Worm (Caenorhabditis elegans): ENCODE results near the gene R13A5.7.

R13A5.7 gene

ce11 chrIII:7536559-7536958 is 33.4 kb downstream of the R13A5.7 start, which contains the start of gene lin-39:
lin-39 (minus strand) TSS chrIII:7536632.
- no peak for TF ChIP-seq hmbx-1 (tag; optimal IDR thresholded peaks at IDR 0.05)
- no peak for TF ChIP-seq tra-4 (tag; optimal IDR thresholded peaks at IDR 0.05)
- TF ChIP-seq flt-1 (GFP tag; IDR thresholded peaks at IDR 0.05) = no peak
- no peak for TF ChIP-seq F13C5.2 (tag; optimal IDR thresholded peaks at IDR 0.05)
- no peak for TF ChIP-seq ceh-36 (tag; optimal IDR thresholded peaks at IDR 0.05)
- TF ChIP-seq tbx-37 (GFP tag; conservative IDR thresholded peaks at IDR 0.05) = no peak
- no peak for TF ChIP-seq scrt-1 (GFP tag; IDR thresholded peaks at IDR 0.05)
- TF ChIP-seq B0310.2 (tag; optimal IDR thresholded peaks at IDR 0.05) = no peak
- no peak for TF ChIP-seq hmg-4 (GFP tag; optimal IDR thresholded peaks at IDR 0.05)
- TF ChIP-seq hnd-1 (tag; optimal IDR thresholded peaks at IDR 0.05) = no peak
- no peak for TF ChIP-seq ama-1 (optimal IDR thresholded peaks at IDR 0.05)
- TF ChIP-seq ets-7 (tag; optimal IDR thresholded peaks at IDR 0.05) = no peak
- no peak for TF ChIP-seq aly-1 (tag; optimal IDR thresholded peaks at IDR 0.05)
- no peak for TF ChIP-seq tbx-11 (GFP tag; IDR thresholded peaks at IDR 0.05)
- TF ChIP-seq pes-1 (GFP tag; IDR thresholded peaks at IDR 0.05) = no peak
- TF ChIP-seq sea-1 (GFP tag; conservative IDR thresholded peaks at IDR 0.05) = no peak
- no peak for TF ChIP-seq ceh-13 (GFP tag; optimal IDR thresholded peaks at IDR 0.05)

ce11 chrIII:7535347-7535746 is 34.6 kb downstream of the R13A5.7 start:
- TF ChIP-seq ama-1 (optimal IDR thresholded peaks at IDR 0.05) (no peak), aly-1 (tag; optimal IDR thresholded peaks at IDR 0.05) (no peak), scrt-1 (GFP tag; IDR thresholded peaks at IDR 0.05) (no peak), tbx-11 (GFP tag; IDR thresholded peaks at IDR 0.05) (no peak), tbx-37 (GFP tag; conservative IDR thresholded peaks at IDR 0.05) (no peak), flt-1 (GFP tag; IDR thresholded peaks at IDR 0.05) (no peak), ceh-13 (GFP tag; optimal IDR thresholded peaks at IDR 0.05) (no peak), F13C5.2 (tag; optimal IDR thresholded peaks at IDR 0.05) (no peak), hmg-4 (GFP tag; optimal IDR thresholded peaks at IDR 0.05) (no peak), ceh-36 (tag; optimal IDR thresholded peaks at IDR 0.05) (no peak), B0310.2 (tag; optimal IDR thresholded peaks at IDR 0.05) (no peak), sea-1 (GFP tag; conservative IDR thresholded peaks at IDR 0.05) (no peak)

DNA sequence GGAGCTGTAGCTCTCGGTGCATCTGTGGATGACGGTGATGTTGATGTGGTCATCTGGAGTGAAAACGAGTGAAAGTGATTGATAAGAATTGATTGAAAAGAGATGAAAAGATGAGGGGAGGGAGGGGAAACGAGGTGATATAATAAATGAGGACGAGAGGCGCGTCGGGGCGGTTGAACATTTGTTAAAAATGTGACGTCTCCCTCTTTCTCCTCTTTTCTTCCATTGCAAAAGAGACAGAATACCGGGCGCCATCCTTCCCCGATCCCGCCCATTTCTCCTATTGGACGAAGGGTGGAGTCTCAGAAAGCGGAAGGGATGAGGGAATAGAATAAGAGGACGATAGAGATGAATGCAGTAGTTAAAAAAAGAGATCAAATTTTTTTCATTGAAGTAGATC is 35.3 kb downstream of the R13A5.7 start:
- TF ChIP-seq hmbx-1 (tag; optimal IDR thresholded peaks at IDR 0.05) (no peak), tra-4 (tag; optimal IDR thresholded peaks at IDR 0.05) (no peak), hmg-4 (GFP tag; optimal IDR thresholded peaks at IDR 0.05) (no peak), ceh-36 (tag; optimal IDR thresholded peaks at IDR 0.05) (no peak), flt-1 (GFP tag; IDR thresholded peaks at IDR 0.05) (no peak), B0310.2 (tag; optimal IDR thresholded peaks at IDR 0.05) (no peak), sea-1 (GFP tag; conservative IDR thresholded peaks at IDR 0.05) (no peak), ets-7 (tag; optimal IDR thresholded peaks at IDR 0.05) (no peak), pes-1 (GFP tag; IDR thresholded peaks at IDR 0.05) (no peak)

DNA sequence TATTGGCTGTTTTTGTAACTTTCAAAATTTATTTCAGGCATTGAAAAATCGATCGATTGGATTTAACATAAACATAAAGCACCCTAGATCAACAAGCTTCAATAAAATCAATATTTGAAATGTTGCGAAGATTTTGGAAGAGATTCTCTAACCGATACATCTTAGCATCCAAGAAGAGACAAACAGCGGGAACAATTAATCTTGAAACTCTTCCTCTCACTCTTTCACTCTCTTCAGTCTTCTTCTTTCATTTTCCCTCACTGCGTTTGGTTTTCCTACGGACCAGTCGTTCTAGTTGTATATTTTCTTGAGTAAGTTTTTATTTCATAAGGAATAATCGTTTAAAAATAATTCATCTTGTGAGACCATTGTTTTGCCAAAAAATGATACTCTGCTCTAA is 36.9 kb downstream of the R13A5.7 start:
- TF ChIP-seq ceh-36 (tag; optimal IDR thresholded peaks at IDR 0.05) (no peak), pes-1 (GFP tag; IDR thresholded peaks at IDR 0.05) (no peak), flt-1 (GFP tag; IDR thresholded peaks at IDR 0.05) (no peak), aly-1 (tag; optimal IDR thresholded peaks at IDR 0.05) (no peak), F13C5.2 (tag; optimal IDR thresholded peaks at IDR 0.05) (no peak), hnd-1 (tag; optimal IDR thresholded peaks at IDR 0.05) (no peak), ets-7 (tag; optimal IDR thresholded peaks at IDR 0.05) (no peak)

ce11 chrIII:7531385-7531784 is 38.5 kb downstream of the R13A5.7 start:
- TF ChIP-seq ceh-13 (GFP tag; optimal IDR thresholded peaks at IDR 0.05) = no peak
- no peak for TF ChIP-seq tbx-11 (GFP tag; IDR thresholded peaks at IDR 0.05)

ce11 chrIII:7530830-7531229 is 39.1 kb downstream of the R13A5.7 start:
- TF ChIP-seq F13C5.2 (tag; optimal IDR thresholded peaks at IDR 0.05) (no peak), flt-1 (GFP tag; IDR thresholded peaks at IDR 0.05) (no peak), tra-4 (tag; optimal IDR thresholded peaks at IDR 0.05) (no peak)

DNA sequence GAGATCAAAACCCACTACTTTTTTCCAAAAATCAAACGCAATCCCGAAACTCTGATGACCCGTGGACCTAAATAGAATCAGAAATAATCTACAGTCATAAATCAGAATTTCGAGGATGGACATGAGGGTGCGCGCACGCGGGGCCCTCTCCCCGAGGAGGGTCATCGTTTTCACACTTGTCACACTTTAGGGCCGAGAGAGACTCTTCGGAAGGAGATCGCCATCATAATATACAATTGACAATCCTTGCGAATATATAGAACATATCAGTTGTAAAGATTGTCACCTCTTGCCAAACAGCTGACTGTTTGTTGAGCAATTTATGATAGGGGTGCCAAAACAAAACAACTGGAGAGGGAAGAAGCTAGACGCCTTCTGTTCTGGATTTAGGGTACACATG is 39.8 kb downstream of the R13A5.7 start:
- no peak for TF ChIP-seq tra-4 (tag; optimal IDR thresholded peaks at IDR 0.05)
- TF ChIP-seq hnd-1 (tag; optimal IDR thresholded peaks at IDR 0.05) = no peak
- no peak for TF ChIP-seq aly-1 (tag; optimal IDR thresholded peaks at IDR 0.05)
- no peak for TF ChIP-seq F13C5.2 (tag; optimal IDR thresholded peaks at IDR 0.05)
- no peak for TF ChIP-seq ets-7 (tag; optimal IDR thresholded peaks at IDR 0.05)
- no peak for TF ChIP-seq ceh-36 (tag; optimal IDR thresholded peaks at IDR 0.05)
- no peak for TF ChIP-seq hmbx-1 (tag; optimal IDR thresholded peaks at IDR 0.05)

DNA sequence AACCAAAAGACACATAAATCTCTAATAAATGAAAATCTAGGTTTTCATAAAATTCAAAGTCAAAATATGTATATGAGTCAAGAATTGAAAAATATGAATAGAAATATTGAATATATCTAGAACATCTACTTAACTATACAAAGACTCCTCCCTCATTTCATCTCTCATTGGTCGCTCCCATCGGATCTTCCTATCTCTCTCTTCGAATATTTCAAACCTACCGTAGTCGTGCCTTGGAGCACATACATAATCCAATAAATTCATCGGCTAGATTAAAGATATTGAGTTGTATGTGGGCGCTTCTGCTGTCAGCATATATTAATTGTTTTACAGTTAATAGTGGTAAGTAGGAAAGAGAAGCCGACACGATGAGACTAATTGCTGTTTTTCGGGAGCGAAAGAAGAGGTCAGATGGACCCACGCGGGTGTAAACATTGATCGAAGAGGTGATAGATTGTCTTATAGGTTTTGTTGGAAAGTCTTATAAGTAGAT is 42.9 kb downstream of the R13A5.7 start:
- TF ChIP-seq tbx-37 (GFP tag; conservative IDR thresholded peaks at IDR 0.05) (no peak), aly-1 (tag; optimal IDR thresholded peaks at IDR 0.05) (no peak), tra-4 (tag; optimal IDR thresholded peaks at IDR 0.05) (no peak), F13C5.2 (tag; optimal IDR thresholded peaks at IDR 0.05) (no peak), sea-1 (GFP tag; conservative IDR thresholded peaks at IDR 0.05) (no peak), hmg-4 (GFP tag; optimal IDR thresholded peaks at IDR 0.05) (no peak), flt-1 (GFP tag; IDR thresholded peaks at IDR 0.05) (no peak), tbx-11 (GFP tag; IDR thresholded peaks at IDR 0.05) (no peak)

DNA sequence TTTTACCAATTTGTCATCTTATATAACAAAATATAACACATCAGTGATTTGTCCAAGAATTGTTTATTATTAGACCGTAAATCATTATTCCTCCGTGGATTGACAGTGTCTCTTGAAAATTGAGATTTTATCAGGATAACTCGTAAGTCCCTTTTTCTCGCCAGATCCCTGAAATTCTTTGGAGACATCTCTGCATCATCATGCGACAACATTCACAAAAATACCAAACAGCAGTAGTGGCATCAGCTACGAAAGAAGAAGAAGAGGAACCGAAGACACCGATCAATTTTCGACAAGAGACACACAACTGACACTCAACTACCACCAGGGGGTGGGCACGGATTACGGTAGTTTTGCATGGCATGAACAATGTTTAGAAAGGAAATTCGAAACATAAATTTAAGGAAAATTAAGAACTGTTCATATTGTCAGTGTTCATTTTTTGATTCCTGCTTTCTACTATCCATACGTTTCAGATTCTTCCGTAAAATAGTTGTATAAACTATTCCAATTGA is 45.0 kb downstream of the R13A5.7 start:
- TF ChIP-seq pes-1 (GFP tag; IDR thresholded peaks at IDR 0.05) (no peak), aly-1 (tag; optimal IDR thresholded peaks at IDR 0.05) (no peak), flt-1 (GFP tag; IDR thresholded peaks at IDR 0.05) (no peak), scrt-1 (GFP tag; IDR thresholded peaks at IDR 0.05) (no peak), ets-7 (tag; optimal IDR thresholded peaks at IDR 0.05) (no peak), tra-4 (tag; optimal IDR thresholded peaks at IDR 0.05) (no peak), ceh-36 (tag; optimal IDR thresholded peaks at IDR 0.05) (no peak), ama-1 (optimal IDR thresholded peaks at IDR 0.05) (no peak)
